Fruit fly (Drosophila melanogaster) whole organism, pupa: Measurements from ENCODE around the gene tnc.

Experiments
- CG13204 ChIP-seq: fragments of 200-800 bp; sonication (Bioruptor generic); optimal IDR thresholded peaks from 2 replicates; lab custom pipeline; 2018; ENCODE audit warnings: missing biosample characterization, mild to moderate bottlenecking, missing genetic modification characterization, moderate library complexity
- CG14655 ChIP-seq: fragments of 200-800 bp; sonication (Bioruptor generic); optimal IDR thresholded peaks from 3 replicates; lab custom pipeline; 2017; ENCODE audit warnings: mild to moderate bottlenecking, missing biosample characterization, missing genetic modification reagents, missing genetic modification characterization
- CG15710 ChIP-seq: fragments of 200-800 bp; sonication (Bioruptor generic); optimal IDR thresholded peaks from 2 replicates; lab custom pipeline; 2018; ENCODE audit warnings: missing biosample characterization, mild to moderate bottlenecking, missing genetic modification characterization, moderate library complexity
- CG32121 ChIP-seq: fragments of 200-800 bp; sonication (Bioruptor generic); IDR thresholded peaks from 2 replicates; pipeline ENCODE4 v1.3.6; 2022; ENCODE audit warnings: missing biosample characterization, missing genetic modification characterization
- CG8159 ChIP-seq: fragments of 200-800 bp; sonication (Bioruptor generic); optimal IDR thresholded peaks from 3 replicates; lab custom pipeline; 2018; ENCODE audit warnings: missing biosample characterization, mild to moderate bottlenecking, missing genetic modification characterization, moderate library complexity
- CG8301 ChIP-seq: fragments of 200-800 bp; sonication (Bioruptor generic); optimal IDR thresholded peaks from 2 replicates; lab custom pipeline; 2018; ENCODE audit warnings: missing biosample characterization, mild to moderate bottlenecking, missing genetic modification characterization
- CG9948 ChIP-seq: fragments of 200-800 bp; sonication (Bioruptor generic); optimal IDR thresholded peaks from 2 replicates; lab custom pipeline; 2018; ENCODE audit warnings: missing biosample characterization, mild to moderate bottlenecking, missing genetic modification characterization, moderate library complexity
- EcR ChIP-seq: fragments of 200-800 bp; sonication (Bioruptor generic); optimal IDR thresholded peaks from 3 replicates; lab custom pipeline; 2019; ENCODE audit warnings: missing biosample characterization, missing genetic modification characterization, mild to moderate bottlenecking, moderate library complexity, missing genetic modification reagents
- Ets98B ChIP-seq: fragments of 200-800 bp; sonication (Bioruptor generic); IDR thresholded peaks from 2 replicates; pipeline ENCODE4 v1.3.6; 2022; ENCODE audit warnings: missing biosample characterization, missing genetic modification characterization
- Pif1A ChIP-seq: fragments of 200-800 bp; sonication (Bioruptor generic); optimal IDR thresholded peaks from 3 replicates; lab custom pipeline; 2016; ENCODE audit warnings: missing biosample characterization, missing genetic modification characterization
- Pif1B ChIP-seq: fragments of 200-800 bp; sonication (Bioruptor generic); optimal IDR thresholded peaks from 3 replicates; lab custom pipeline; 2016; ENCODE audit warnings: missing biosample characterization, missing genetic modification characterization
- Snoo ChIP-seq: fragments of 200-800 bp; sonication (Bioruptor generic); optimal IDR thresholded peaks from 3 replicates; lab custom pipeline; 2017; ENCODE audit warnings: missing biosample characterization, mild to moderate bottlenecking, missing genetic modification characterization, inconsistent platforms

- no peak for TF ChIP-seq CG13204 (GFP tag; lab: Kevin White, UChicago)
- no peak for TF ChIP-seq Pif1B (GFP tag; lab: Kevin White, UChicago)
- no peak for TF ChIP-seq Snoo (tag; lab: Kevin White, UChicago)
- peak; percentile 55 for TF ChIP-seq CG8301 (tag; lab: Kevin White, UChicago)
- TF ChIP-seq CG9948 = no peak
- no peak for TF ChIP-seq EcR (GFP tag; lab: Kevin White, UChicago)
- TF ChIP-seq CG8159 (tag; lab: Kevin White, UChicago) = no peak
- TF ChIP-seq Ets98B = no peak
- TF ChIP-seq Pif1A = no peak
- no peak for TF ChIP-seq CG32121 (GFP tag; lab: Robert Waterston, UW)
- no peak for TF ChIP-seq CG15710 (tag; lab: Kevin White, UChicago)
- TF ChIP-seq CG14655 (GFP tag; lab: Kevin White, UChicago) = peak; percentile 53
Observed at dm6 chr3R:24997287-24997686, 13.1 kb downstream of the tnc start.
